Fruit fly (Drosophila melanogaster) whole organism, pupa: Measurements from ENCODE around the gene CG9737.

ENCODE experiments used
- CG17806 ChIP-seq: fragments of 200-800 bp; sonication (Bioruptor generic); optimal IDR thresholded peaks from 2 replicates; lab custom pipeline; 2018; ENCODE audit warnings: missing biosample characterization, mild to moderate bottlenecking, missing genetic modification characterization, moderate library complexity
- CG4496 ChIP-seq: fragments of 200-800 bp; sonication (Bioruptor generic); IDR thresholded peaks from 3 replicates; pipeline ENCODE4 v1.3.6; 2022; ENCODE audit warnings: missing biosample characterization, missing genetic modification characterization
- CG8159 ChIP-seq: fragments of 200-800 bp; sonication (Bioruptor generic); optimal IDR thresholded peaks from 3 replicates; lab custom pipeline; 2018; ENCODE audit warnings: missing biosample characterization, mild to moderate bottlenecking, missing genetic modification characterization, moderate library complexity
- CG8301 ChIP-seq: fragments of 200-800 bp; sonication (Bioruptor generic); optimal IDR thresholded peaks from 2 replicates; lab custom pipeline; 2018; ENCODE audit warnings: missing biosample characterization, mild to moderate bottlenecking, missing genetic modification characterization
- EcR ChIP-seq: fragments of 200-800 bp; sonication (Bioruptor generic); optimal IDR thresholded peaks from 3 replicates; lab custom pipeline; 2019; ENCODE audit warnings: missing biosample characterization, missing genetic modification characterization, mild to moderate bottlenecking, moderate library complexity, missing genetic modification reagents
- Pif1A ChIP-seq: fragments of 200-800 bp; sonication (Bioruptor generic); optimal IDR thresholded peaks from 3 replicates; lab custom pipeline; 2016; ENCODE audit warnings: missing biosample characterization, missing genetic modification characterization
- fd96Ca ChIP-seq: fragments of 200-800 bp; sonication (Bioruptor generic); IDR thresholded peaks from 3 replicates; pipeline ENCODE4 v1.3.6; 2022; ENCODE audit warnings: missing biosample characterization, missing genetic modification characterization
- gl ChIP-seq: fragments of 200-800 bp; sonication (Bioruptor generic); optimal IDR thresholded peaks from 2 replicates; lab custom pipeline; 2018; ENCODE audit warnings: missing biosample characterization, mild to moderate bottlenecking, missing genetic modification characterization

DNA sequence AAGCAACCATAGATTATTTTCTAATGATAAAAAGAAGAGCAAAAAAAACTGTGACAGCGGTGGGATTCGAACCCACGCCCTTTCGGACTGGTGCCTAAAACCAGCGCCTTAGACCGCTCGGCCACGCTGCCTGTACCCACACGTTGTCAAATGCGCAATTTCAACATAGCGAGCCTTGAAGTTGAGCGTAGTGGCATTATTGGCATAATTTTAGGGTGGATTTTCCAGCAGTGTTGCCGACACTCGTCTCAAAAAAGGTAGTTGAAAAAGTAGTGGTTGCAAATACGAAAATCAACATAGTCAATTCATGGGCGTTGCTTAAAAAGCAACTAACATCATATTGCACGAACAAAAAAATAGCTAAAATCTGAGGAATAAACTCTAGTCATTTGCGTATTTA, 5.5 kb upstream of the CG9737 start:
- TF ChIP-seq fd96Ca (GFP tag; lab: Robert Waterston, UW) = no peak
- TF ChIP-seq CG8301 (tag; lab: Kevin White, UChicago) = no peak
- TF ChIP-seq CG8159 = no peak
- TF ChIP-seq EcR (GFP tag; lab: Kevin White, UChicago) = no peak
- TF ChIP-seq CG4496 (GFP tag; lab: Robert Waterston, UW) = no peak
- no peak for TF ChIP-seq gl (tag; lab: Kevin White, UChicago)
- no peak for TF ChIP-seq CG17806
- no peak for TF ChIP-seq Pif1A
